Worm (Caenorhabditis elegans) whole organism, L3 larva: Measurements from ENCODE around the gene cyp-34A10.

Source experiments
- R02D3.7 ChIP-seq: fragments of 150-350 bp; optimal IDR thresholded peaks from 2 replicates; lab custom pipeline; 2014; ENCODE audit warnings: missing biosample characterization, missing genetic modification characterization
- ZK546.5 ChIP-seq: sonication (generic microtip); optimal IDR thresholded peaks from 2 replicates; lab custom pipeline; 2017; ENCODE audit warnings: missing biosample characterization, missing genetic modification characterization
- ama-1 ChIP-seq: fragments of 150-350 bp; optimal IDR thresholded peaks from 2 replicates; lab custom pipeline; 2018
- ceh-16 ChIP-seq: sonication (generic microtip); optimal IDR thresholded peaks from 2 replicates; lab custom pipeline; 2017; ENCODE audit warnings: missing biosample characterization, missing genetic modification characterization
- ceh-28 ChIP-seq: fragments of 150-350 bp; optimal IDR thresholded peaks from 2 replicates; lab custom pipeline; 2014; ENCODE audit warnings: missing biosample characterization, missing genetic modification reagents, missing genetic modification characterization
- ceh-82 ChIP-seq: fragments of 150-350 bp; optimal IDR thresholded peaks from 2 replicates; lab custom pipeline; 2014; ENCODE audit warnings: missing biosample characterization, missing genetic modification characterization
- ceh-9 ChIP-seq: sonication (generic microtip); optimal IDR thresholded peaks from 2 replicates; lab custom pipeline; 2018; ENCODE audit warnings: missing biosample characterization, missing genetic modification characterization
- daf-12 ChIP-seq: fragments of 150-350 bp; optimal IDR thresholded peaks from 2 replicates; lab custom pipeline; 2014; ENCODE audit warnings: missing biosample characterization, missing genetic modification reagents, missing genetic modification characterization
- egl-27 ChIP-seq: sonication (generic microtip); optimal IDR thresholded peaks from 4 replicates; lab custom pipeline; 2017; ENCODE audit warnings: missing biosample characterization, missing genetic modification reagents, missing genetic modification characterization
- egl-5 ChIP-seq: fragments of 150-350 bp; optimal IDR thresholded peaks from 2 replicates; lab custom pipeline; 2017; ENCODE audit warnings: missing biosample characterization, missing genetic modification reagents, missing genetic modification characterization, inconsistent platforms
- elt-2 ChIP-seq: sonication (generic microtip); optimal IDR thresholded peaks from 2 replicates; lab custom pipeline; 2016; ENCODE audit warnings: missing genetic modification reagents, mild to moderate bottlenecking, missing genetic modification characterization, missing compliant biosample characterization
- elt-3 ChIP-seq, 3 experiments: fragments of 150-350 bp in 1 of 3; sonication (generic microtip) in 2 of 3; optimal IDR thresholded peaks; 2 replicates in 2 of 3; 4 replicates in 1 of 3; lab custom pipeline; 2014 to 2017; ENCODE audit warnings: missing biosample characterization in 3 of 3, missing genetic modification characterization in 3 of 3
- eor-1 ChIP-seq, 2 experiments: fragments of 150-350 bp; optimal IDR thresholded peaks; 2 replicates each; lab custom pipeline; 2014 to 2018; ENCODE audit warnings: missing biosample characterization in 2 of 2, missing genetic modification characterization in 2 of 2
- fkh-10 ChIP-seq: sonication (generic microtip); optimal IDR thresholded peaks from 2 replicates; lab custom pipeline; 2017; ENCODE audit warnings: missing biosample characterization, missing genetic modification reagents, missing genetic modification characterization
- fkh-2 ChIP-seq: fragments of 150-350 bp; optimal IDR thresholded peaks from 2 replicates; lab custom pipeline; 2014; ENCODE audit warnings: missing biosample characterization, missing genetic modification reagents, missing genetic modification characterization
- fos-1 ChIP-seq: fragments of 150-350 bp; optimal IDR thresholded peaks from 2 replicates; lab custom pipeline; 2014; ENCODE audit warnings: missing biosample characterization, missing genetic modification characterization
- hmg-11 ChIP-seq: sonication (generic microtip); optimal IDR thresholded peaks from 2 replicates; lab custom pipeline; 2016; ENCODE audit warnings: missing genetic modification characterization, missing compliant biosample characterization
- jun-1 ChIP-seq: fragments of 150-350 bp; optimal IDR thresholded peaks from 2 replicates; lab custom pipeline; 2014; ENCODE audit warnings: missing biosample characterization, missing genetic modification reagents, missing genetic modification characterization
- lin-15B ChIP-seq: fragments of 150-350 bp; optimal IDR thresholded peaks from 2 replicates; lab custom pipeline; 2014; ENCODE audit warnings: missing biosample characterization, missing genetic modification characterization
- lin-39 ChIP-seq: fragments of 150-350 bp; optimal IDR thresholded peaks from 2 replicates; lab custom pipeline; 2018; ENCODE audit warnings: missing biosample characterization, missing genetic modification reagents, missing genetic modification characterization
- mdl-1 ChIP-seq: fragments of 150-350 bp; optimal IDR thresholded peaks from 2 replicates; lab custom pipeline; 2014; ENCODE audit warnings: missing biosample characterization, missing genetic modification characterization
- mml-1 ChIP-seq: fragments of 150-350 bp; sonication (generic microtip); optimal IDR thresholded peaks from 3 replicates; lab custom pipeline; 2014; ENCODE audit warnings: missing biosample characterization, missing genetic modification characterization
- nfya-1 ChIP-seq: sonication (generic microtip); optimal IDR thresholded peaks from 2 replicates; lab custom pipeline; 2017; ENCODE audit warnings: missing genetic modification characterization, mild to moderate bottlenecking, missing compliant biosample characterization, antibody characterized with exemption, moderate library complexity; ENCODE audit not compliant: insufficient read depth
- nhr-11 ChIP-seq: fragments of 150-350 bp; optimal IDR thresholded peaks from 2 replicates; lab custom pipeline; 2014; ENCODE audit warnings: missing biosample characterization, missing genetic modification characterization
- nhr-12 ChIP-seq: fragments of 150-350 bp; optimal IDR thresholded peaks from 2 replicates; lab custom pipeline; 2014; ENCODE audit warnings: missing biosample characterization, missing genetic modification characterization
- nhr-237 ChIP-seq: fragments of 150-350 bp; optimal IDR thresholded peaks from 2 replicates; lab custom pipeline; 2014; ENCODE audit warnings: missing biosample characterization, missing genetic modification characterization
- nhr-28 ChIP-seq: fragments of 150-350 bp; optimal IDR thresholded peaks from 2 replicates; lab custom pipeline; 2014; ENCODE audit warnings: missing biosample characterization, missing genetic modification characterization
- nhr-43 ChIP-seq: sonication (generic microtip); optimal IDR thresholded peaks from 2 replicates; lab custom pipeline; 2016; ENCODE audit warnings: mild to moderate bottlenecking, missing genetic modification characterization, missing compliant biosample characterization; ENCODE audit not compliant: poor library complexity, severe bottlenecking
- nhr-67 ChIP-seq: fragments of 150-350 bp; optimal IDR thresholded peaks from 2 replicates; lab custom pipeline; 2014; ENCODE audit warnings: missing biosample characterization, missing genetic modification characterization
- nhr-76 ChIP-seq: fragments of 150-350 bp; sonication (generic microtip); optimal IDR thresholded peaks from 5 replicates; lab custom pipeline; 2014; ENCODE audit warnings: missing biosample characterization, missing genetic modification characterization
- pha-4 ChIP-seq: fragments of 150-350 bp; optimal IDR thresholded peaks from 2 replicates; lab custom pipeline; 2014; ENCODE audit warnings: missing biosample characterization, missing genetic modification reagents, missing genetic modification characterization
- pqm-1 ChIP-seq: fragments of 150-350 bp; optimal IDR thresholded peaks from 2 replicates; lab custom pipeline; 2017; ENCODE audit warnings: missing biosample characterization, missing genetic modification characterization, inconsistent platforms
- sea-2 ChIP-seq: fragments of 150-350 bp; sonication (generic microtip); optimal IDR thresholded peaks from 4 replicates; lab custom pipeline; 2014; ENCODE audit warnings: missing biosample characterization, missing genetic modification reagents, missing genetic modification characterization
- skn-1 ChIP-seq: fragments of 150-350 bp; optimal IDR thresholded peaks from 2 replicates; lab custom pipeline; 2014; ENCODE audit warnings: missing biosample characterization, missing genetic modification characterization
- tbx-2 ChIP-seq: sonication (generic microtip); optimal IDR thresholded peaks from 2 replicates; lab custom pipeline; 2016; ENCODE audit warnings: mild to moderate bottlenecking, missing genetic modification characterization, missing compliant biosample characterization
- unc-62 ChIP-seq: fragments of 150-350 bp; sonication (generic microtip); optimal IDR thresholded peaks from 4 replicates; lab custom pipeline; 2014; ENCODE audit warnings: missing biosample characterization, missing genetic modification reagents, missing genetic modification characterization
- zag-1 ChIP-seq: fragments of 150-350 bp; optimal IDR thresholded peaks from 2 replicates; lab custom pipeline; 2014; ENCODE audit warnings: missing biosample characterization, missing genetic modification characterization
- ztf-4 ChIP-seq: fragments of 150-350 bp; optimal IDR thresholded peaks from 2 replicates; lab custom pipeline; 2014; ENCODE audit warnings: missing biosample characterization, missing genetic modification characterization

cyp-34A10 gene

DNA sequence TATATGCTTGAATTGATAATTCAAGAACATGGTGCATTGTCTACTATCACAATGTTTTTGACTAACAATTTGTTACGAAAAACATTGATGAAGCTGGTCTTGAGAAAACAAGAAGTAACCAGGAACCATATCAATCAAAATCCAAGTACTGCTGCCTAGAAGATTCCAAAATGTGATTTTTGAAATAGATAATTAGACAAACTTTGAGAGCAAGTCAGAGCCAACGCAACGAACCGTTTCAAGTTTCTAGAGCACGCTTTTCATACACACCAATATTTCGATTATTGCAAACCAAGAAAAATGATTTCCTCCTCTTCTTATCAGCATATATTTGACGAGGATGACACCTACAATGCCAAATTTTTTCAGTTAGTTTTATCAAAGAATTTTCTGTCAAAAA is 44.0 kb upstream of the cyp-34A10 start, which contains the start of gene srw-89:
Gene srw-89 (plus strand): TSS at position 301 of the 400 bp plus-strand sequence.
- TF ChIP-seq fkh-2 (tag; lab: Kevin White, UChicago) (no peak), nhr-237 (no peak), lin-39 (tag; lab: Kevin White, UChicago) (no peak), nhr-28 (tag; lab: Kevin White, UChicago) (no peak)

DNA sequence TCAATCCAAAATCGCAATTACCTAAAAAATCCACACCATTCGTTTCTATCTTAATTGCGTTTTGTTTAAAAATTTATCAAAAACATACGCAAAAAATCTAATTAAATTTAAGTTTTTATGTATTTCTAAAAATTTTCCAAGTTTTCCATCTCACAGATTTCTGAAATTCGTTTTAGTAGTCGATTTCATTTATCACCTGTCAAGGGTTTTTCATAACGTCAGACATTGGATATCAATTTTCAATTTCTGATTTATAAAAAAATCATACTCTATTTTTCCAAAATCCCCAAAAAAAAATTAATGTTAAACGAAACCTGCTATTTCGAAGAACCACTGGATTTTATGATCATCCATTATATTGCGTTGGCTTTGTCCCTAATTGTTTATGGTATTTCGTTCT is 37.4 kb upstream of the cyp-34A10 start, which contains the start of gene srh-4:
Gene srh-4 (plus strand): TSS at position 301 of the 400 bp plus-strand sequence.
- TF ChIP-seq ZK546.5 (tag; lab: Kevin White, UChicago) (no peak), daf-12 (no peak), lin-15B (tag; lab: Kevin White, UChicago) (no peak), nhr-12 (no peak), nhr-237 (no peak), tbx-2 (tag; lab: Kevin White, UChicago) (no peak), hmg-11 (tag; lab: Kevin White, UChicago) (no peak), pqm-1 (no peak), mml-1 (tag; lab: Kevin White, UChicago) (no peak), egl-27 (tag; lab: Kevin White, UChicago) (no peak)

DNA sequence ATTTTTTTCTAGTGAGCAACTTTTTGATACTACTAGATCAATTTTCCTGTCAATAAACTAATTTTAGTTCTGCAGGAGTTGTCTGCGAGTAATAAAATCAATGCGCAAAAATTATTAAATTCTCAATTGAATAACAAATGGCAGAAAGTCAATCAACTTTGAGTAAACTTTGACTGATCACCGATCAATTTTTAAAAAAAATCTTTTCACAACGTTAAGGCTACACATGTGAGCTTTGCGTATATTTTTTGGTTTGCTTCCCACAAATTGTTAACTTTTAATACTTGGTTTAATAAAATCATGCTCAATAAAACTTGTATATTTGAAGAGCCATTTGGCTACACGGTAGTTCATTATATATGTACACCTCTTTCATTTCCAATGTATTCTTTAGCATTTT is 35.1 kb upstream of the cyp-34A10 start, which contains the start of gene srh-7:
Gene srh-7 (plus strand): TSS at position 301 of the 400 bp plus-strand sequence.
- TF ChIP-seq zag-1 (tag; lab: Kevin White, UChicago) (no peak), ama-1 (no peak), daf-12 (no peak), mdl-1 (tag; lab: Kevin White, UChicago) (no peak), sea-2 (GFP tag; lab: Kevin White, UChicago) (no peak), eor-1 (tag; optimal IDR thresholded peaks at IDR 0.05; lab: Kevin White, UChicago) (no peak), skn-1 (tag; lab: Kevin White, UChicago) (no peak), nhr-67 (tag; lab: Kevin White, UChicago) (no peak), fos-1 (tag; lab: Kevin White, UChicago) (no peak), R02D3.7 (no peak), lin-39 (tag; lab: Kevin White, UChicago) (no peak), nhr-28 (tag; lab: Kevin White, UChicago) (no peak)

DNA sequence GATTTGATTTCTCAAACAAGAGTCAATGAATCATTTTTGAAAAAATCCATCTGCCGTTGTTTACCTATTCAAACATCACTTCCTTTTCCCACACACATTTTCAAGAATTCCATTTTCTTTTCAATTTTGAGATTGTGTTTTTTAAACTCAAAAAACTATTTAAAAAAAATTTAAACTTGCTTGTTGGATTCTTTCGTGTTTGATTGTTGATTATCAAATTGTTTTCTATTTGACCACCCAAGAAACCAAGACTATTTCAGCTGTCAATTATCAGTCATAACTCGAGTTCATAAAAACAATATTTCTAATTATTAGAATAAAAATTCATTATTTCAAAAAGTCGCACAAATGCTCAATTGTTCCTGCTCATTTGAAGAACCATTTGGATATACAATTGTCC is 32.4 kb upstream of the cyp-34A10 start, which contains the start of gene srh-8:
Gene srh-8 (plus strand): TSS at position 301 of the 400 bp plus-strand sequence.
- TF ChIP-seq nhr-76 (tag; lab: Kevin White, UChicago) (no peak), nfya-1 (no peak), ztf-4 (no peak), ceh-82 (tag; lab: Kevin White, UChicago) (no peak), jun-1 (tag; lab: Kevin White, UChicago) (no peak), mml-1 (tag; lab: Kevin White, UChicago) (no peak), pqm-1 (no peak), nhr-12 (no peak), ceh-16 (tag; lab: Kevin White, UChicago) (no peak), mdl-1 (tag; lab: Kevin White, UChicago) (no peak), daf-12 (no peak), nhr-43 (tag; lab: Kevin White, UChicago) (no peak), nhr-11 (tag; lab: Kevin White, UChicago) (no peak), pha-4 (tag; lab: Kevin White, UChicago) (no peak), fkh-10 (no peak), hmg-11 (tag; lab: Kevin White, UChicago) (no peak)

DNA sequence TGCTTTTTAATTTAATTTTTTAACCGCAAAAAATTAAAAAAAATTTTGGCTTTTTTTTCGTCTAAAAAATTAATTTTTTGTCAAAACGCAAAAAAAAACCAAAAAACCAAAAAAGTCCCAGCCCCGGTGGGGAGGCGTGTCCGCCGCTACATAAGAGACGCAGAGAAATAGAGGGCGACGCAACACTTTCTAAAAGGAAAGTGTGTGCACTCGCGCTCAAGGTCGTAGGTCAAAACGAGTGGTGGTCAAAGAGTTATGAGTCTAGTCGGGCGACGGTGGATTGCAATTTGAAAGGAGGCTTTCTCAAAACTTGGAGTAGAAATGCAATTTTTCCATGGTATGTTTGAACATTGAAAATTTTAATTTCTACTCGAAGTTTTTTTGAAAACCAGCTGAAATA is 31.8 kb upstream of the cyp-34A10 start:
- TF ChIP-seq egl-27 (tag; lab: Kevin White, UChicago) (no peak), pha-4 (tag; lab: Kevin White, UChicago) (no peak), nhr-12 (no peak), ztf-4 (no peak), unc-62 (GFP tag; lab: Kevin White, UChicago) (no peak), egl-5 (tag; lab: Kevin White, UChicago) (no peak), nhr-67 (tag; lab: Kevin White, UChicago) (no peak), ceh-9 (tag; lab: Kevin White, UChicago) (no peak), elt-3 (tag; optimal IDR thresholded peaks at IDR 0.05; lab: Kevin White, UChicago) (no peak), elt-2 (no peak), sea-2 (GFP tag; lab: Kevin White, UChicago) (no peak), ceh-28 (no peak)
- TF ChIP-seq, all 47 proteins: peak for 0
